Worm (Caenorhabditis elegans): ENCODE results near the gene cks-1.

Gene cks-1

DNA sequence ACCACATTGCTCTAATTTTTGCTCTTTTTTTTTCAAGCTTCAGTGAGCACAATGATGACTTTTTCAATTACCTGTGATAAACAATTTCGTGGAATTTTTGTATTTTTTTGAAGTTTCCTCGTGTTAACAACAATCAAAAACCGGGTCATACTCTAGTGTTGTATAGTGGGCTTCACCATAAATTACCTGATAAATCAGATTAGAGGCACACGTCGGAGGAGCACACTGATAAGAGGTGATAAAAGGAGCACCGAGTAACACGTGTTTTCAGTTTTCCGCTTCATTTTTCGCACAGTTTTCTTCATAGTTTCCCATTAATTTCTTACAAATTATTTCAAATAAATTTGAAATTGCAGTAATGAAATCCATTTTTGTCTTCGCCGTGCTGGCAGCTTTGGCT, 32.4 kb upstream of the cks-1 start, which contains the start of gene spp-8:
Gene spp-8 (plus strand): TSS at position 357 of the 400 bp plus-strand sequence.
- TF ChIP-seq ref-2 (tag; optimal IDR thresholded peaks at IDR 0.05) (no peak), nfya-1 (tag; optimal IDR thresholded peaks at IDR 0.05) (no peak), nhr-11 (tag; optimal IDR thresholded peaks at IDR 0.05) (no peak), fkh-10 (GFP tag; optimal IDR thresholded peaks at IDR 0.05) (no peak), ets-4 (tag; optimal IDR thresholded peaks at IDR 0.05) (no peak), lin-11 (tag; optimal IDR thresholded peaks at IDR 0.05) (no peak), C08G9.2 (tag; optimal IDR thresholded peaks at IDR 0.05) (no peak), elt-2 (tag; optimal IDR thresholded peaks at IDR 0.05) (peak; percentile 50)

DNA sequence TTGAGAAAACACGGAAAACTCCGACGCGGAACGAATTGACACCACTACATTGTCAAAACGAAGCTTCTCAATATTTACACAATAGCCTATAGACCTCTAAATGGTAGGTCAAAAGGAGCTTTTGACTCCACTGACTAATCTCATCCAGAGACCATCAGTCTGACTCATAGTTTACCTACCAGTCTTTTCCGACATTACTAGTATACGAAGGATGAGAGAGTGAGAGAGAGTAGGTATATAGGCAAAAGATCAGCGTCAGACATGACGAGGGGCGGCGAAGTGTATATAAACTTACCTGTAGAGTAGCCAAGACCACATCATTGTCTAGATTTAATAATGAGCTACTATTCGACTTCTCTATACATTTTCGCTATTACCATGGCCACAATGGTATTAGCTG, 26.5 kb upstream of the cks-1 start, which contains the start of gene srlf-3:
Gene srlf-3 (plus strand): TSS at position 301 of the 400 bp plus-strand sequence.
- TF ChIP-seq tbx-2 (tag; optimal IDR thresholded peaks at IDR 0.05) (no peak), odd-2 (tag; optimal IDR thresholded peaks at IDR 0.05) (no peak), fax-1 (tag; optimal IDR thresholded peaks at IDR 0.05) (no peak), C08G9.2 (tag; optimal IDR thresholded peaks at IDR 0.05) (no peak), mec-3 (tag; optimal IDR thresholded peaks at IDR 0.05; ENCODE audit: borderline replicate concordance) (no peak), lim-6 (tag; optimal IDR thresholded peaks at IDR 0.05) (no peak), npax-4 (tag; optimal IDR thresholded peaks at IDR 0.05) (no peak), tbx-7 (tag; optimal IDR thresholded peaks at IDR 0.05) (no peak), elt-4 (tag; optimal IDR thresholded peaks at IDR 0.05) (no peak), ets-4 (tag; optimal IDR thresholded peaks at IDR 0.05) (no peak), sox-2 (GFP tag; IDR thresholded peaks at IDR 0.05) (no peak), fkh-10 (GFP tag; optimal IDR thresholded peaks at IDR 0.05) (no peak), K02D7.2 (tag; optimal IDR thresholded peaks at IDR 0.05) (no peak), ceh-22 (tag; optimal IDR thresholded peaks at IDR 0.05) (no peak), pag-3 (tag; optimal IDR thresholded peaks at IDR 0.05; ENCODE audit: borderline replicate concordance) (no peak), ceh-34 (tag; optimal IDR thresholded peaks at IDR 0.05) (no peak)

- TF ChIP-seq ceh-48 (tag; optimal IDR thresholded peaks at IDR 0.05), result no peak
- TF ChIP-seq C38D4.7 (GFP tag; optimal IDR thresholded peaks at IDR 0.05), result no peak
- TF ChIP-seq eyg-1 (tag; optimal IDR thresholded peaks at IDR 0.05), result no peak
- no peak for TF ChIP-seq sox-4 (tag; optimal IDR thresholded peaks at IDR 0.05)
- TF ChIP-seq hlh-13 (GFP tag; optimal IDR thresholded peaks at IDR 0.05), result no peak
- no peak for TF ChIP-seq zip-5 (tag; optimal IDR thresholded peaks at IDR 0.05)
- no peak for TF ChIP-seq hlh-8 (tag; optimal IDR thresholded peaks at IDR 0.05)
- no peak for TF ChIP-seq ets-4 (tag; optimal IDR thresholded peaks at IDR 0.05)
- no peak for TF ChIP-seq ceh-9 (tag; optimal IDR thresholded peaks at IDR 0.05)
Measured at ce11 chrIV:8488043-8488442, 25.7 kb upstream of the cks-1 start.

ce11 chrIV:8489915-8490314, 23.8 kb upstream of the cks-1 start, which contains the start of gene srlf-2:
srlf-2 (plus strand) TSS chrIV:8490215.
- TF ChIP-seq Y22D7AL.16 (tag; optimal IDR thresholded peaks at IDR 0.05), result no peak
- TF ChIP-seq hlh-8 (tag; optimal IDR thresholded peaks at IDR 0.05), result no peak
- TF ChIP-seq fax-1 (tag; optimal IDR thresholded peaks at IDR 0.05), result no peak
- no peak for TF ChIP-seq ref-2 (tag; optimal IDR thresholded peaks at IDR 0.05)
- no peak for TF ChIP-seq F13H6.1 (tag; optimal IDR thresholded peaks at IDR 0.05)
- no peak for TF ChIP-seq pha-2 (tag; optimal IDR thresholded peaks at IDR 0.05)
- TF ChIP-seq lin-11 (tag; optimal IDR thresholded peaks at IDR 0.05), result no peak
- TF ChIP-seq ttx-3 (tag; optimal IDR thresholded peaks at IDR 0.05), result no peak
- no peak for TF ChIP-seq ets-4 (tag; optimal IDR thresholded peaks at IDR 0.05)
- TF ChIP-seq ahr-1 (tag; optimal IDR thresholded peaks at IDR 0.05), result no peak

ce11 chrIV:8492242-8492641, 21.5 kb upstream of the cks-1 start, which contains the start of gene sru-7:
sru-7 (plus strand) TSS chrIV:8492542.
- TF ChIP-seq C38D4.7 (GFP tag; optimal IDR thresholded peaks at IDR 0.05) (no peak), F13H6.1 (tag; optimal IDR thresholded peaks at IDR 0.05) (no peak), syd-9 (tag; optimal IDR thresholded peaks at IDR 0.05) (no peak), nfya-1 (tag; optimal IDR thresholded peaks at IDR 0.05) (no peak), sox-4 (tag; optimal IDR thresholded peaks at IDR 0.05) (no peak), unc-55 (GFP tag; optimal IDR thresholded peaks at IDR 0.05) (no peak), rnt-1 (tag; optimal IDR thresholded peaks at IDR 0.05) (no peak), hlh-15 (tag; optimal IDR thresholded peaks at IDR 0.05) (no peak), T23F11.4 (GFP tag; optimal IDR thresholded peaks at IDR 0.05) (no peak), K02D7.2 (tag; optimal IDR thresholded peaks at IDR 0.05) (no peak), ceh-9 (tag; optimal IDR thresholded peaks at IDR 0.05) (no peak), Y22D7AL.16 (tag; optimal IDR thresholded peaks at IDR 0.05) (no peak), ztf-16 (tag; optimal IDR thresholded peaks at IDR 0.05) (no peak)

Data from whole organism, late embryonic.